Fruit fly (Drosophila melanogaster) whole organism, embryonic: ENCODE measurements around the gene SuUR.

Experiments used
- BEAF-32 ChIP-seq: fragments of 200-800 bp; sonication (Bioruptor generic); optimal IDR thresholded peaks from 3 replicates; lab custom pipeline; 2017; ENCODE audit warnings: missing biosample characterization, missing genetic modification characterization, mild to moderate bottlenecking, moderate library complexity, missing genetic modification reagents
- CG1024 ChIP-seq: fragments of 200-800 bp; sonication (Bioruptor generic); IDR thresholded peaks from 2 replicates; pipeline ENCODE4 v1.3.6; 2022; ENCODE audit warnings: missing biosample characterization, missing genetic modification characterization
- CG10959 ChIP-seq: fragments of 200-800 bp; sonication (Bioruptor generic); IDR thresholded peaks from 2 replicates; pipeline ENCODE4 v1.3.6; 2022; ENCODE audit warnings: missing biosample characterization, missing genetic modification characterization
- CG11560 ChIP-seq: fragments of 200-800 bp; sonication (Bioruptor generic); IDR thresholded peaks from 3 replicates; pipeline ENCODE4 v1.3.6; 2022; ENCODE audit warnings: missing biosample characterization, missing genetic modification characterization
- CG12071 ChIP-seq: fragments of 200-800 bp; sonication (Bioruptor generic); optimal IDR thresholded peaks from 3 replicates; lab custom pipeline; 2018; ENCODE audit warnings: missing biosample characterization, mild to moderate bottlenecking, missing genetic modification characterization
- CG12219 ChIP-seq: fragments of 200-800 bp; sonication (Bioruptor generic); optimal IDR thresholded peaks from 3 replicates; lab custom pipeline; 2018; ENCODE audit warnings: missing biosample characterization, mild to moderate bottlenecking, missing genetic modification characterization
- CG15073 ChIP-seq: fragments of 200-800 bp; sonication (Bioruptor generic); optimal IDR thresholded peaks from 2 replicates; lab custom pipeline; 2016; ENCODE audit warnings: missing biosample characterization, missing genetic modification characterization
- CG17186 ChIP-seq: fragments of 200-800 bp; sonication (Bioruptor generic); optimal IDR thresholded peaks from 3 replicates; lab custom pipeline; 2017; ENCODE audit warnings: missing biosample characterization, missing genetic modification reagents, missing genetic modification characterization
- CG18764 ChIP-seq: fragments of 200-800 bp; sonication (Bioruptor generic); optimal IDR thresholded peaks from 3 replicates; lab custom pipeline; 2016; ENCODE audit warnings: missing biosample characterization, missing genetic modification characterization
- CG2678 ChIP-seq: fragments of 200-800 bp; sonication (Bioruptor generic); optimal IDR thresholded peaks from 3 replicates; lab custom pipeline; 2019; ENCODE audit warnings: missing biosample characterization, mild to moderate bottlenecking, missing genetic modification characterization, moderate library complexity
- CG31365 ChIP-seq: fragments of 200-800 bp; sonication (Bioruptor generic); optimal IDR thresholded peaks from 2 replicates; lab custom pipeline; 2018; ENCODE audit warnings: missing biosample characterization, mild to moderate bottlenecking, missing genetic modification characterization
- CG33557 ChIP-seq: fragments of 200-800 bp; sonication (Bioruptor generic); optimal IDR thresholded peaks from 2 replicates; lab custom pipeline; 2019; ENCODE audit warnings: missing biosample characterization, mild to moderate bottlenecking, missing genetic modification characterization, moderate library complexity
- CG3847 ChIP-seq: fragments of 200-800 bp; sonication (Bioruptor generic); IDR thresholded peaks from 2 replicates; pipeline ENCODE4 v1.3.6; 2022; ENCODE audit warnings: missing biosample characterization, missing genetic modification characterization
- CG4404 ChIP-seq: fragments of 200-800 bp; sonication (Bioruptor generic); IDR thresholded peaks from 2 replicates; pipeline ENCODE4 v1.3.6; 2022; ENCODE audit warnings: missing biosample characterization, missing genetic modification characterization
- CG4820 ChIP-seq: fragments of 200-800 bp; sonication (Bioruptor generic); optimal IDR thresholded peaks from 3 replicates; lab custom pipeline; 2016; ENCODE audit warnings: missing biosample characterization, missing genetic modification characterization
- CG7357 ChIP-seq: fragments of 200-800 bp; sonication (Bioruptor generic); IDR thresholded peaks from 3 replicates; pipeline ENCODE4 v1.3.6; 2022; ENCODE audit warnings: missing biosample characterization, missing genetic modification characterization
- CG8924 ChIP-seq: fragments of 200-800 bp; optimal IDR thresholded peaks from 3 replicates; lab custom pipeline; 2019; ENCODE audit warnings: missing biosample characterization, mild to moderate bottlenecking, missing genetic modification characterization, moderate library complexity
- CTCF ChIP-seq: fragments of 200-800 bp; sonication (Bioruptor generic); optimal IDR thresholded peaks from 2 replicates; lab custom pipeline; 2017; ENCODE audit warnings: missing biosample characterization, mild to moderate bottlenecking, missing genetic modification characterization, moderate library complexity
- CkIIα-i1 ChIP-seq: fragments of 200-800 bp; sonication (Bioruptor generic); IDR thresholded peaks from 2 replicates; pipeline ENCODE4 v1.3.6; 2022; ENCODE audit warnings: missing biosample characterization, missing genetic modification characterization
- Dad ChIP-seq: fragments of 200-800 bp; sonication (Bioruptor generic); optimal IDR thresholded peaks from 3 replicates; lab custom pipeline; 2016; ENCODE audit warnings: missing biosample characterization, missing genetic modification characterization
- HLH54F ChIP-seq: fragments of 200-800 bp; sonication (Bioruptor generic); optimal IDR thresholded peaks from 3 replicates; lab custom pipeline; 2016; ENCODE audit warnings: missing biosample characterization, missing genetic modification characterization
- Hand ChIP-seq: fragments of 200-800 bp; sonication (Bioruptor generic); optimal IDR thresholded peaks from 2 replicates; lab custom pipeline; 2017; ENCODE audit warnings: mild to moderate bottlenecking, missing biosample characterization, missing genetic modification reagents, missing genetic modification characterization
- MBD-R2 ChIP-seq: fragments of 200-800 bp; sonication (Bioruptor generic); IDR thresholded peaks from 2 replicates; pipeline ENCODE4 v1.3.6; 2022; ENCODE audit warnings: missing biosample characterization, missing genetic modification characterization
- MTF-1 ChIP-seq: fragments of 200-800 bp; sonication (Bioruptor generic); optimal IDR thresholded peaks from 2 replicates; lab custom pipeline; 2018; ENCODE audit warnings: missing biosample characterization, mild to moderate bottlenecking, missing genetic modification characterization, borderline replicate concordance
- Mad ChIP-seq: fragments of 200-800 bp; sonication (Bioruptor generic); optimal IDR thresholded peaks from 2 replicates; lab custom pipeline; 2016; ENCODE audit warnings: missing biosample characterization, missing genetic modification characterization
- Meics ChIP-seq: fragments of 200-800 bp; sonication (Bioruptor generic); optimal IDR thresholded peaks from 2 replicates; lab custom pipeline; 2017; ENCODE audit warnings: missing biosample characterization, mild to moderate bottlenecking, missing genetic modification characterization
- NC2α ChIP-seq: fragments of 200-800 bp; sonication (Bioruptor generic); optimal IDR thresholded peaks from 2 replicates; lab custom pipeline; 2016; ENCODE audit warnings: missing biosample characterization, missing genetic modification characterization
- NC2β ChIP-seq: fragments of 200-800 bp; sonication (Bioruptor generic); optimal IDR thresholded peaks from 2 replicates; lab custom pipeline; 2016; ENCODE audit warnings: missing biosample characterization, missing genetic modification characterization
- NfI ChIP-seq: fragments of 200-800 bp; sonication (Bioruptor generic); optimal IDR thresholded peaks from 3 replicates; lab custom pipeline; 2018; ENCODE audit warnings: missing biosample characterization, mild to moderate bottlenecking, missing genetic modification characterization, moderate library complexity
- Pdp1 ChIP-seq, 2 experiments: fragments of 200-800 bp; sonication (Bioruptor generic); optimal IDR thresholded peaks; 3 replicates each; lab custom pipeline; 2016; ENCODE audit warnings: missing biosample characterization in 2 of 2, missing genetic modification characterization in 2 of 2, mild to moderate bottlenecking in 1 of 2, moderate library complexity in 1 of 2
- Ssrp ChIP-seq: fragments of 200-800 bp; sonication (Bioruptor generic); optimal IDR thresholded peaks from 2 replicates; lab custom pipeline; 2018; ENCODE audit warnings: missing biosample characterization, mild to moderate bottlenecking, missing genetic modification characterization, moderate library complexity
- TFAM ChIP-seq: fragments of 200-800 bp; sonication (Bioruptor generic); optimal IDR thresholded peaks from 2 replicates; lab custom pipeline; 2017; ENCODE audit warnings: missing biosample characterization, missing genetic modification characterization, inconsistent platforms
- aop ChIP-seq: fragments of 200-800 bp; sonication (Bioruptor generic); IDR thresholded peaks from 2 replicates; pipeline ENCODE4 v1.3.6; 2022; ENCODE audit warnings: missing biosample characterization, missing genetic modification characterization
- br ChIP-seq: fragments of >200 bp; optimal IDR thresholded peaks from 2 replicates; lab custom pipeline; 2017
- cg ChIP-seq: fragments of 200-800 bp; sonication (Bioruptor generic); optimal IDR thresholded peaks from 3 replicates; lab custom pipeline; 2019; ENCODE audit warnings: missing biosample characterization, mild to moderate bottlenecking, missing genetic modification characterization, moderate library complexity
- corto ChIP-seq: fragments of 200-800 bp; sonication (Bioruptor generic); optimal IDR thresholded peaks from 2 replicates; lab custom pipeline; 2016; ENCODE audit warnings: missing biosample characterization, mild to moderate bottlenecking, missing genetic modification characterization, moderate library complexity
- cwo ChIP-seq: fragments of 200-800 bp; sonication (Bioruptor generic); optimal IDR thresholded peaks from 3 replicates; lab custom pipeline; 2017; ENCODE audit warnings: missing biosample characterization, missing genetic modification characterization, mild to moderate bottlenecking, moderate library complexity, missing genetic modification reagents
- danr ChIP-seq: fragments of 200-800 bp; sonication (Bioruptor generic); IDR thresholded peaks from 2 replicates; pipeline ENCODE4 v1.3.6; 2022; ENCODE audit warnings: missing biosample characterization, missing genetic modification characterization
- dpn ChIP-seq, 2 experiments: fragments of 200-800 bp; sonication (Bioruptor generic); optimal IDR thresholded peaks; 3 replicates each; lab custom pipeline; 2016; ENCODE audit warnings: missing biosample characterization in 2 of 2, missing genetic modification characterization in 2 of 2
- en ChIP-seq: fragments of 200-800 bp; sonication (Bioruptor generic); optimal IDR thresholded peaks from 2 replicates; lab custom pipeline; 2016; ENCODE audit warnings: missing biosample characterization, missing genetic modification characterization
- eyg ChIP-seq: fragments of 200-800 bp; sonication (Bioruptor generic); optimal IDR thresholded peaks from 3 replicates; lab custom pipeline; 2016; ENCODE audit warnings: missing biosample characterization, missing genetic modification characterization
- jigr1 ChIP-seq: fragments of 200-800 bp; sonication (Bioruptor generic); IDR thresholded peaks from 3 replicates; pipeline ENCODE4 v1.3.6; 2022; ENCODE audit warnings: missing biosample characterization, missing genetic modification characterization
- klu ChIP-seq: fragments of 200-800 bp; sonication (Bioruptor generic); IDR thresholded peaks from 2 replicates; pipeline ENCODE4 v1.3.6; 2022; ENCODE audit warnings: missing biosample characterization, missing genetic modification characterization
- lola ChIP-seq, 3 experiments: fragments of >200 bp in 2 of 3; fragments of 200-800 bp in 1 of 3; sonication (Bioruptor generic) in 1 of 3; optimal IDR thresholded peaks; 2 replicates each; lab custom pipeline; 2017 to 2019; ENCODE audit warnings: missing biosample characterization in 3 of 3, missing genetic modification characterization in 3 of 3, mild to moderate bottlenecking in 1 of 3, moderate library complexity in 1 of 3
- mld ChIP-seq: fragments of 200-800 bp; sonication (Bioruptor generic); IDR thresholded peaks from 3 replicates; pipeline ENCODE4 v1.3.6; 2022; ENCODE audit warnings: missing biosample characterization, missing genetic modification characterization; ENCODE audit not compliant: partially characterized antibody
- nau ChIP-seq: fragments of 200-800 bp; sonication (Bioruptor generic); optimal IDR thresholded peaks from 3 replicates; lab custom pipeline; 2017; ENCODE audit warnings: missing biosample characterization, mild to moderate bottlenecking, missing genetic modification characterization, missing genetic modification reagents
- pan ChIP-seq, 4 experiments: fragments of >200 bp in 3 of 4; fragments of 200-800 bp in 1 of 4; sonication (Bioruptor generic) in 1 of 4; optimal IDR thresholded peaks in 3 of 4; IDR thresholded peaks in 1 of 4; 2 replicates each; pipeline versions ENCODE4 v1.3.6 to Lab custom; 2017 to 2022; ENCODE audit warnings: missing biosample characterization in 2 of 4, missing genetic modification characterization in 2 of 4, mixed read lengths in 1 of 4
- pros ChIP-seq: fragments of 200-800 bp; sonication (Bioruptor generic); optimal IDR thresholded peaks from 3 replicates; lab custom pipeline; 2019; ENCODE audit warnings: missing biosample characterization, mild to moderate bottlenecking, missing genetic modification characterization, moderate library complexity
- psq ChIP-seq: fragments of 200-800 bp; sonication (Bioruptor generic); optimal IDR thresholded peaks from 2 replicates; lab custom pipeline; 2017; ENCODE audit warnings: missing biosample characterization, missing genetic modification characterization
- ranshi ChIP-seq: fragments of 200-800 bp; sonication (Bioruptor generic); IDR thresholded peaks from 2 replicates; pipeline ENCODE4 v1.3.6; 2022; ENCODE audit warnings: missing biosample characterization, missing genetic modification characterization
- tgo ChIP-seq: fragments of 200-800 bp; sonication (Bioruptor generic); IDR thresholded peaks from 3 replicates; pipeline ENCODE4 v1.3.6; 2022; ENCODE audit warnings: missing biosample characterization, missing genetic modification characterization

The SuUR gene

DNA sequence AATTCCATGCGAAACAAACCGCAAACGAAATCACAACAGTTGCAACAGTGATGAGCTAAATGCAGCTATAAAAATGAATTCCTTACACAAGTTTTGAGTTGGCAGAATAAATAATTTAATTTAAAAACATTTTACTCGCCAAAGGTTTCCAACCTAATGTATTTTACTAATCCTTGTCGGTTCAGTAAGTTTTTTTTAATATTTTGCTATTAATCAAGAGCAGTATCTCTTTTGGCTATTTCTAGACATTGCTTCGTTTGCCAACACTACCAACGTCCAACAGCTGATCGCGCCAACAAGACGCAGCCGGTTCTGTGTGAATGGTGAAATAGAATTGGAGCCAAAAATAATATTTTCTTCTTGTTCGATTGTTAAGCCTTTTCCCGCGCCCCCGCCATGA lies at the start of gene SuUR, which contains the start of the genes CG32075 and CG45101 (continued):
- TF ChIP-seq psq (peak; percentile 56), ranshi (GFP tag; lab: Robert Waterston, UW) (peak; percentile 86), CG31365 (tag; lab: Kevin White, UChicago) (no peak), br (lab: Kevin White, UChicago) (no peak), NC2β (GFP tag; lab: Kevin White, UChicago) (peak; percentile 86), CG4820 (GFP tag; lab: Kevin White, UChicago) (peak; percentile 78), HLH54F (GFP tag; lab: Kevin White, UChicago) (peak; percentile 92), Hand (no peak), pros (GFP tag; lab: Kevin White, UChicago) (no peak), MBD-R2 (GFP tag; lab: Robert Waterston, UW) (peak; percentile 98), CG15073 (GFP tag; lab: Kevin White, UChicago) (peak; percentile 57), mld (GFP tag; lab: Robert Waterston, UW) (no peak), jigr1 (GFP tag; lab: Robert Waterston, UW) (peak; percentile 51; the same call in 1 of the 3 replicates), CG1024 (peak; percentile 79), Pdp1 (GFP tag; optimal IDR thresholded peaks at IDR 0.05; lab: Kevin White, UChicago) (peak; percentile 87 to 90), CkIIα-i1 (GFP tag; lab: Robert Waterston, UW) (no peak), CG2678 (tag; lab: Kevin White, UChicago) (peak; percentile 87), CG7357 (GFP tag; lab: Robert Waterston, UW) (peak; percentile 64; the same call in 1 of the 3 replicates), CG4404 (GFP tag; lab: Robert Waterston, UW) (peak; percentile 77), CG11560 (tag; lab: Robert Waterston, UW) (peak; percentile 61; the same call in 1 of the 3 replicates), lola (GFP tag; optimal IDR thresholded peaks at IDR 0.05; lab: Kevin White, UChicago) (peak in 1 of 3 experiments; percentile 86), danr (GFP tag; lab: Robert Waterston, UW) (0 out of 2 replicates have a peak, but pooled peaks have one; percentile 33), MTF-1 (GFP tag; lab: Kevin White, UChicago) (no peak), nau (GFP tag; lab: Kevin White, UChicago) (peak; percentile 75), CG17186 (GFP tag; lab: Kevin White, UChicago) (peak; percentile 55), tgo (peak; percentile 94), TFAM (GFP tag; lab: Kevin White, UChicago) (no peak), aop (GFP tag; lab: Robert Waterston, UW) (no peak; the same call in 1 of the 2 replicates), CG10959 (GFP tag; lab: Robert Waterston, UW) (peak; percentile 57), Meics (peak; percentile 86), CG8924 (tag; lab: Kevin White, UChicago) (peak; percentile 86), CTCF (GFP tag; lab: Kevin White, UChicago) (no peak), CG12071 (peak; percentile 15), pan (optimal IDR thresholded peaks at IDR 0.05; lab: Kevin White, UChicago) (no peak), pan (GFP tag; optimal IDR thresholded peaks at IDR 0.05 in 1 of 2, IDR thresholded peaks at IDR 0.05 in 1 of 2) (peak in 1 of 2 experiments; percentile 92), en (peak; percentile 18), CG3847 (peak; percentile 90), Mad (GFP tag; lab: Kevin White, UChicago) (peak; percentile 90), CG18764 (GFP tag; lab: Kevin White, UChicago) (peak; percentile 83), CG12219 (GFP tag; lab: Kevin White, UChicago) (peak; percentile 57), NC2α (GFP tag; lab: Kevin White, UChicago) (peak; percentile 70), klu (GFP tag; lab: Robert Waterston, UW) (peak; percentile 80), Dad (GFP tag; lab: Kevin White, UChicago) (peak; percentile 88), corto (GFP tag; lab: Kevin White, UChicago) (peak; percentile 59), Ssrp (tag; lab: Kevin White, UChicago) (peak; percentile 88), eyg (peak; percentile 76), cwo (GFP tag; lab: Kevin White, UChicago) (peak; percentile 64), cg (no peak), dpn (GFP tag; optimal IDR thresholded peaks at IDR 0.05; lab: Kevin White, UChicago) (peak; percentile 91 to 92), NfI (peak; percentile 91), BEAF-32 (GFP tag; lab: Kevin White, UChicago) (peak; percentile 39), CG33557 (GFP tag; lab: Kevin White, UChicago) (peak; percentile 71)
